Worm (Caenorhabditis elegans): ENCODE results near the gene F44A2.7.
A peak's percentile ranks its signal among the peaks of the same experiment; 100 is the strongest.

DNA sequence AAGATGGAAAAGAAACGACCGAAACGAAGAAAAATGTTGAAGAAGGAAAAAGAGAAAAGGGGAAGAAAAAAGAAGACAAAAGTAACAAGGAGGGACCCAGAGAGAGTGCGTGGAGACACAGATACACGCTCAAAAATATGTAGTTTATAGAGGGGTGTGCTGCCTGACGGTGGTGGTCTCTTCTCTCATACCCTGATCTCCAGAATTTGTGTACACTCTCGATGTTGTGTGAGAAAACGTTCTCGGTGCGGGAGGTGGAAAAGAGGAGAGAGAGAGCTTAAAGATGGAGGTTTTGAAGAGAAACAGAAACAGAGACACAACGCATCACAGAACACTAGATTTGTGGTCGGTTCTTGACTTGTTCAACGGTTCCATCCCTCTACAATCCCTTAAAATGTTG is 47.7 kb upstream of the F44A2.7 start:
- TF ChIP-seq him-1 (tag; optimal IDR thresholded peaks at IDR 0.05) = peak; percentile 55
- TF ChIP-seq W03F9.2 (tag; optimal IDR thresholded peaks at IDR 0.05) = no peak
- no peak for TF ChIP-seq dao-5 (tag; optimal IDR thresholded peaks at IDR 0.05)

Measured in whole organism, L4/young adult.